Worm (Caenorhabditis elegans) whole organism, L3 larva: Measurements from ENCODE around the gene Y55F3BR.10.

Experiments used
- R02D3.7 ChIP-seq: fragments of 150-350 bp; optimal IDR thresholded peaks from 2 replicates; lab custom pipeline; 2014; ENCODE audit warnings: missing biosample characterization, missing genetic modification characterization
- aly-2 ChIP-seq: fragments of 150-350 bp; optimal IDR thresholded peaks from 2 replicates; lab custom pipeline; 2014; ENCODE audit warnings: missing biosample characterization, missing genetic modification characterization
- ceh-16 ChIP-seq: sonication (generic microtip); optimal IDR thresholded peaks from 2 replicates; lab custom pipeline; 2017; ENCODE audit warnings: missing biosample characterization, missing genetic modification characterization
- ceh-28 ChIP-seq: fragments of 150-350 bp; optimal IDR thresholded peaks from 2 replicates; lab custom pipeline; 2014; ENCODE audit warnings: missing biosample characterization, missing genetic modification reagents, missing genetic modification characterization
- ceh-82 ChIP-seq: fragments of 150-350 bp; optimal IDR thresholded peaks from 2 replicates; lab custom pipeline; 2014; ENCODE audit warnings: missing biosample characterization, missing genetic modification characterization
- ceh-9 ChIP-seq: sonication (generic microtip); optimal IDR thresholded peaks from 2 replicates; lab custom pipeline; 2018; ENCODE audit warnings: missing biosample characterization, missing genetic modification characterization
- daf-12 ChIP-seq: fragments of 150-350 bp; optimal IDR thresholded peaks from 2 replicates; lab custom pipeline; 2014; ENCODE audit warnings: missing biosample characterization, missing genetic modification reagents, missing genetic modification characterization
- egl-27 ChIP-seq: sonication (generic microtip); optimal IDR thresholded peaks from 4 replicates; lab custom pipeline; 2017; ENCODE audit warnings: missing biosample characterization, missing genetic modification reagents, missing genetic modification characterization
- egl-5 ChIP-seq: fragments of 150-350 bp; optimal IDR thresholded peaks from 2 replicates; lab custom pipeline; 2017; ENCODE audit warnings: missing biosample characterization, missing genetic modification reagents, missing genetic modification characterization, inconsistent platforms
- elt-1 ChIP-seq: fragments of 150-350 bp; optimal IDR thresholded peaks from 2 replicates; lab custom pipeline; 2014; ENCODE audit warnings: missing biosample characterization, missing genetic modification characterization
- elt-2 ChIP-seq: sonication (generic microtip); optimal IDR thresholded peaks from 2 replicates; lab custom pipeline; 2016; ENCODE audit warnings: missing genetic modification reagents, mild to moderate bottlenecking, missing genetic modification characterization, missing compliant biosample characterization
- eor-1 ChIP-seq, 2 experiments: fragments of 150-350 bp; optimal IDR thresholded peaks; 2 replicates each; lab custom pipeline; 2014 to 2018; ENCODE audit warnings: missing biosample characterization in 2 of 2, missing genetic modification characterization in 2 of 2
- fkh-10 ChIP-seq: sonication (generic microtip); optimal IDR thresholded peaks from 2 replicates; lab custom pipeline; 2017; ENCODE audit warnings: missing biosample characterization, missing genetic modification reagents, missing genetic modification characterization
- fkh-2 ChIP-seq: fragments of 150-350 bp; optimal IDR thresholded peaks from 2 replicates; lab custom pipeline; 2014; ENCODE audit warnings: missing biosample characterization, missing genetic modification reagents, missing genetic modification characterization
- hmg-11 ChIP-seq: sonication (generic microtip); optimal IDR thresholded peaks from 2 replicates; lab custom pipeline; 2016; ENCODE audit warnings: missing genetic modification characterization, missing compliant biosample characterization
- jun-1 ChIP-seq: fragments of 150-350 bp; optimal IDR thresholded peaks from 2 replicates; lab custom pipeline; 2014; ENCODE audit warnings: missing biosample characterization, missing genetic modification reagents, missing genetic modification characterization
- lin-15B ChIP-seq: fragments of 150-350 bp; optimal IDR thresholded peaks from 2 replicates; lab custom pipeline; 2014; ENCODE audit warnings: missing biosample characterization, missing genetic modification characterization
- lin-39 ChIP-seq: fragments of 150-350 bp; optimal IDR thresholded peaks from 2 replicates; lab custom pipeline; 2018; ENCODE audit warnings: missing biosample characterization, missing genetic modification reagents, missing genetic modification characterization
- lsy-12 ChIP-seq: sonication (generic microtip); optimal IDR thresholded peaks from 2 replicates; lab custom pipeline; 2016; ENCODE audit warnings: mild to moderate bottlenecking, missing genetic modification characterization, missing compliant biosample characterization
- mdl-1 ChIP-seq: fragments of 150-350 bp; optimal IDR thresholded peaks from 2 replicates; lab custom pipeline; 2014; ENCODE audit warnings: missing biosample characterization, missing genetic modification characterization
- mml-1 ChIP-seq: fragments of 150-350 bp; sonication (generic microtip); optimal IDR thresholded peaks from 3 replicates; lab custom pipeline; 2014; ENCODE audit warnings: missing biosample characterization, missing genetic modification characterization
- nfya-1 ChIP-seq: sonication (generic microtip); optimal IDR thresholded peaks from 2 replicates; lab custom pipeline; 2017; ENCODE audit warnings: missing genetic modification characterization, mild to moderate bottlenecking, missing compliant biosample characterization, antibody characterized with exemption, moderate library complexity; ENCODE audit not compliant: insufficient read depth
- nhr-11 ChIP-seq: fragments of 150-350 bp; optimal IDR thresholded peaks from 2 replicates; lab custom pipeline; 2014; ENCODE audit warnings: missing biosample characterization, missing genetic modification characterization
- nhr-12 ChIP-seq: fragments of 150-350 bp; optimal IDR thresholded peaks from 2 replicates; lab custom pipeline; 2014; ENCODE audit warnings: missing biosample characterization, missing genetic modification characterization
- nhr-23 ChIP-seq: fragments of 150-350 bp; optimal IDR thresholded peaks from 2 replicates; lab custom pipeline; 2014; ENCODE audit warnings: missing biosample characterization, missing genetic modification reagents, missing genetic modification characterization
- nhr-237 ChIP-seq: fragments of 150-350 bp; optimal IDR thresholded peaks from 2 replicates; lab custom pipeline; 2014; ENCODE audit warnings: missing biosample characterization, missing genetic modification characterization
- nhr-25 ChIP-seq: sonication (generic microtip); optimal IDR thresholded peaks from 2 replicates; lab custom pipeline; 2017; ENCODE audit warnings: missing biosample characterization, missing genetic modification characterization
- nhr-28 ChIP-seq: fragments of 150-350 bp; optimal IDR thresholded peaks from 2 replicates; lab custom pipeline; 2014; ENCODE audit warnings: missing biosample characterization, missing genetic modification characterization
- nhr-43 ChIP-seq: sonication (generic microtip); optimal IDR thresholded peaks from 2 replicates; lab custom pipeline; 2016; ENCODE audit warnings: mild to moderate bottlenecking, missing genetic modification characterization, missing compliant biosample characterization; ENCODE audit not compliant: poor library complexity, severe bottlenecking
- nhr-67 ChIP-seq: fragments of 150-350 bp; optimal IDR thresholded peaks from 2 replicates; lab custom pipeline; 2014; ENCODE audit warnings: missing biosample characterization, missing genetic modification characterization
- nhr-76 ChIP-seq: fragments of 150-350 bp; sonication (generic microtip); optimal IDR thresholded peaks from 5 replicates; lab custom pipeline; 2014; ENCODE audit warnings: missing biosample characterization, missing genetic modification characterization
- nhr-77 ChIP-seq: fragments of 150-350 bp; optimal IDR thresholded peaks from 2 replicates; lab custom pipeline; 2014; ENCODE audit warnings: missing biosample characterization, missing genetic modification characterization
- pha-4 ChIP-seq: fragments of 150-350 bp; optimal IDR thresholded peaks from 2 replicates; lab custom pipeline; 2014; ENCODE audit warnings: missing biosample characterization, missing genetic modification reagents, missing genetic modification characterization
- pqm-1 ChIP-seq: fragments of 150-350 bp; optimal IDR thresholded peaks from 2 replicates; lab custom pipeline; 2017; ENCODE audit warnings: missing biosample characterization, missing genetic modification characterization, inconsistent platforms
- sea-2 ChIP-seq: fragments of 150-350 bp; sonication (generic microtip); optimal IDR thresholded peaks from 4 replicates; lab custom pipeline; 2014; ENCODE audit warnings: missing biosample characterization, missing genetic modification reagents, missing genetic modification characterization
- snpc-4 ChIP-seq: fragments of 150-350 bp; optimal IDR thresholded peaks from 2 replicates; lab custom pipeline; 2014; ENCODE audit warnings: missing biosample characterization, missing genetic modification characterization
- tbx-2 ChIP-seq: sonication (generic microtip); optimal IDR thresholded peaks from 2 replicates; lab custom pipeline; 2016; ENCODE audit warnings: mild to moderate bottlenecking, missing genetic modification characterization, missing compliant biosample characterization
- unc-39 ChIP-seq: sonication (generic microtip); optimal IDR thresholded peaks from 4 replicates; lab custom pipeline; 2017; ENCODE audit warnings: missing biosample characterization, missing genetic modification characterization
- unc-62 ChIP-seq: fragments of 150-350 bp; sonication (generic microtip); optimal IDR thresholded peaks from 4 replicates; lab custom pipeline; 2014; ENCODE audit warnings: missing biosample characterization, missing genetic modification reagents, missing genetic modification characterization
- zag-1 ChIP-seq: fragments of 150-350 bp; optimal IDR thresholded peaks from 2 replicates; lab custom pipeline; 2014; ENCODE audit warnings: missing biosample characterization, missing genetic modification characterization
- ztf-11 ChIP-seq: fragments of 150-350 bp; optimal IDR thresholded peaks from 2 replicates; lab custom pipeline; 2014; ENCODE audit warnings: missing biosample characterization, missing genetic modification characterization
- ztf-4 ChIP-seq: fragments of 150-350 bp; optimal IDR thresholded peaks from 2 replicates; lab custom pipeline; 2014; ENCODE audit warnings: missing biosample characterization, missing genetic modification characterization

The Y55F3BR.10 gene

ce11 chrIV:873174-873788 is 41.0 kb downstream of the Y55F3BR.10 start:
- TF ChIP-seq hmg-11 (tag; lab: Kevin White, UChicago) = no peak
- TF ChIP-seq egl-27 (tag; lab: Kevin White, UChicago) = no peak

- TF ChIP-seq nhr-11 = no peak
- TF ChIP-seq aly-2 (tag; lab: Kevin White, UChicago) = no peak
- no peak for TF ChIP-seq nhr-77 (tag; lab: Kevin White, UChicago)
- TF ChIP-seq nhr-23 (tag; lab: Kevin White, UChicago) = peak; percentile 53
- TF ChIP-seq daf-12 (tag; lab: Kevin White, UChicago) = no peak
- no peak for TF ChIP-seq unc-39 (tag; lab: Kevin White, UChicago)
- peak; percentile 46 for TF ChIP-seq hmg-11 (tag; lab: Kevin White, UChicago)
- no peak for TF ChIP-seq ztf-11 (tag; lab: Kevin White, UChicago)
- no peak for TF ChIP-seq nhr-43 (tag; lab: Kevin White, UChicago)
- TF ChIP-seq nhr-28 (tag; lab: Kevin White, UChicago) = no peak
- no peak for TF ChIP-seq eor-1 (tag; optimal IDR thresholded peaks at IDR 0.05; lab: Kevin White, UChicago)
- TF ChIP-seq ceh-28 (tag; lab: Kevin White, UChicago) = peak; percentile 20
- no peak for TF ChIP-seq ceh-16 (tag; lab: Kevin White, UChicago)
- no peak for TF ChIP-seq unc-62
- no peak for TF ChIP-seq fkh-2
- TF ChIP-seq R02D3.7 (tag; lab: Kevin White, UChicago) = no peak
- TF ChIP-seq pqm-1 (tag; lab: Kevin White, UChicago) = no peak
- peak; percentile 69 for TF ChIP-seq snpc-4
- no peak for TF ChIP-seq elt-1 (tag; lab: Kevin White, UChicago)
- TF ChIP-seq egl-27 (tag; lab: Kevin White, UChicago) = no peak
- TF ChIP-seq mml-1 = no peak
- peak; percentile 81 for TF ChIP-seq lin-15B
- peak; percentile 42 for TF ChIP-seq egl-5 (tag; lab: Kevin White, UChicago)
- no peak for TF ChIP-seq nhr-25
- peak; percentile 87 for TF ChIP-seq pha-4 (tag; lab: Kevin White, UChicago)
- TF ChIP-seq ceh-9 (tag; lab: Kevin White, UChicago) = no peak
- no peak for TF ChIP-seq mdl-1 (tag; lab: Kevin White, UChicago)
- TF ChIP-seq nhr-76 (tag; lab: Kevin White, UChicago) = no peak
- peak; percentile 46 for TF ChIP-seq lin-39 (tag; lab: Kevin White, UChicago)
- TF ChIP-seq ztf-4 (tag; lab: Kevin White, UChicago) = no peak
- no peak for TF ChIP-seq nhr-67
- no peak for TF ChIP-seq fkh-10 (GFP tag; lab: Kevin White, UChicago)
- no peak for TF ChIP-seq tbx-2 (tag; lab: Kevin White, UChicago)
- TF ChIP-seq zag-1 (tag; lab: Kevin White, UChicago) = no peak
- TF ChIP-seq jun-1 (tag; lab: Kevin White, UChicago) = no peak
- peak; percentile 61 for TF ChIP-seq nfya-1 (tag; lab: Kevin White, UChicago)
- TF ChIP-seq lsy-12 (tag; lab: Kevin White, UChicago) = no peak
- TF ChIP-seq ceh-82 (tag; lab: Kevin White, UChicago) = no peak
- no peak for TF ChIP-seq nhr-12
- no peak for TF ChIP-seq nhr-237 (tag; lab: Kevin White, UChicago)
These were observed 42.4 kb downstream of the Y55F3BR.10 start, which contains the start of gene Y55F3BR.1 for ce11 chrIV:874677-875076. Gene Y55F3BR.1 (plus strand): TSS chrIV:874791.

ce11 chrIV:878634-879033 is 46.4 kb downstream of the Y55F3BR.10 start:
- no peak for TF ChIP-seq hmg-11 (tag; lab: Kevin White, UChicago)
- TF ChIP-seq nhr-76 (tag; lab: Kevin White, UChicago) = no peak
- TF ChIP-seq snpc-4 = no peak
- no peak for TF ChIP-seq unc-39 (tag; lab: Kevin White, UChicago)
- TF ChIP-seq mml-1 = no peak
- no peak for TF ChIP-seq egl-5 (tag; lab: Kevin White, UChicago)
- no peak for TF ChIP-seq nhr-28 (tag; lab: Kevin White, UChicago)
- no peak for TF ChIP-seq ztf-11 (tag; lab: Kevin White, UChicago)
- TF ChIP-seq elt-2 (tag; lab: Kevin White, UChicago) = no peak
- no peak for TF ChIP-seq nfya-1 (tag; lab: Kevin White, UChicago)
- no peak for TF ChIP-seq fkh-10 (GFP tag; lab: Kevin White, UChicago)
- TF ChIP-seq sea-2 (GFP tag; lab: Kevin White, UChicago) = no peak
